Worm (Caenorhabditis elegans) whole organism, mixed stage, embryonic: Measurements from ENCODE around the gene gcst-1.

Experiments used
- blmp-1 ChIP-seq: fragments of 150-350 bp; optimal IDR thresholded peaks from 2 replicates; lab custom pipeline; 2014; ENCODE audit warnings: missing biosample characterization, missing genetic modification characterization
- ceh-39 ChIP-seq: fragments of 150-350 bp; optimal IDR thresholded peaks from 2 replicates; lab custom pipeline; 2014; ENCODE audit warnings: missing biosample characterization, missing genetic modification characterization
- ham-2 ChIP-seq: fragments of 200-800 bp; sonication (Bioruptor generic); optimal IDR thresholded peaks from 2 replicates; lab custom pipeline; 2018; ENCODE audit warnings: mild to moderate bottlenecking, missing genetic modification characterization, missing compliant biosample characterization
- lin-13 ChIP-seq: fragments of 150-350 bp; optimal IDR thresholded peaks from 2 replicates; lab custom pipeline; 2014; ENCODE audit warnings: missing biosample characterization, missing genetic modification characterization
- mep-1 ChIP-seq: fragments of 150-350 bp; optimal IDR thresholded peaks from 2 replicates; lab custom pipeline; 2017; ENCODE audit warnings: missing biosample characterization, missing genetic modification reagents, missing genetic modification characterization, inconsistent platforms
- nhr-12 ChIP-seq: fragments of 150-350 bp; optimal IDR thresholded peaks from 2 replicates; lab custom pipeline; 2014; ENCODE audit warnings: missing biosample characterization, missing genetic modification characterization
- pha-4 ChIP-seq: fragments of 150-350 bp; optimal IDR thresholded peaks from 2 replicates; lab custom pipeline; 2018; ENCODE audit warnings: missing biosample characterization, missing genetic modification reagents, missing genetic modification characterization
- tbx-8 ChIP-seq: fragments of 200-800 bp; sonication (Bioruptor generic); optimal IDR thresholded peaks from 2 replicates; lab custom pipeline; 2018; ENCODE audit warnings: mild to moderate bottlenecking, missing genetic modification characterization, moderate library complexity, missing compliant biosample characterization
- unc-120 ChIP-seq: sonication (generic microtip); optimal IDR thresholded peaks from 2 replicates; lab custom pipeline; 2017; ENCODE audit warnings: missing genetic modification characterization, missing compliant biosample characterization; ENCODE audit not compliant: poor library complexity, severe bottlenecking
- unc-62 ChIP-seq: fragments of 150-350 bp; optimal IDR thresholded peaks from 2 replicates; lab custom pipeline; 2014; ENCODE audit warnings: missing biosample characterization, missing genetic modification reagents, missing genetic modification characterization
- ztf-11 ChIP-seq: fragments of 150-350 bp; optimal IDR thresholded peaks from 2 replicates; lab custom pipeline; 2014; ENCODE audit warnings: missing biosample characterization, missing genetic modification characterization

- no peak for TF ChIP-seq pha-4 (tag; lab: Kevin White, UChicago)
- no peak for TF ChIP-seq unc-120
- no peak for TF ChIP-seq ham-2 (GFP tag; lab: Kevin White, UChicago)
- no peak for TF ChIP-seq blmp-1 (tag; lab: Kevin White, UChicago)
- no peak for TF ChIP-seq tbx-8
- TF ChIP-seq nhr-12 (tag; lab: Kevin White, UChicago) = no peak
- no peak for TF ChIP-seq lin-13 (tag; lab: Kevin White, UChicago)
- no peak for TF ChIP-seq ceh-39 (tag; lab: Kevin White, UChicago)
- TF ChIP-seq unc-62 (GFP tag; lab: Kevin White, UChicago) = no peak
- TF ChIP-seq mep-1 (tag; lab: Kevin White, UChicago) = no peak
- TF ChIP-seq ztf-11 (tag; lab: Kevin White, UChicago) = no peak
Measured at ce11 chrV:5756193-5756592, 43.5 kb downstream of the gcst-1 start, which contains the start of gene C53A3.3.
